Fruit fly (Drosophila melanogaster) whole organism, adult: Measurements from ENCODE around the gene CG13875.

Experiments used
- CG14711 ChIP-seq: fragments of 200-800 bp; sonication (Bioruptor generic); optimal IDR thresholded peaks from 2 replicates; lab custom pipeline; 2018; ENCODE audit warnings: missing biosample characterization, mild to moderate bottlenecking, missing genetic modification characterization, moderate library complexity
- CG7045 ChIP-seq: fragments of 200-800 bp; sonication (Bioruptor generic); optimal IDR thresholded peaks from 2 replicates; lab custom pipeline; 2017; ENCODE audit warnings: missing biosample characterization, mild to moderate bottlenecking, missing genetic modification characterization
- Clk ChIP-seq: fragments of 200-800 bp; sonication (Bioruptor generic); optimal IDR thresholded peaks from 2 replicates; lab custom pipeline; 2017; ENCODE audit warnings: missing biosample characterization, missing genetic modification characterization
- bab1 ChIP-seq: fragments of 200-800 bp; sonication (Bioruptor generic); optimal IDR thresholded peaks from 3 replicates; lab custom pipeline; 2019; ENCODE audit warnings: missing biosample characterization, mild to moderate bottlenecking, missing genetic modification characterization, moderate library complexity
- ovo ChIP-seq: fragments of 200-800 bp; sonication (Bioruptor generic); optimal IDR thresholded peaks from 2 replicates; lab custom pipeline; 2016; ENCODE audit warnings: missing biosample characterization, missing genetic modification characterization

dm6 chr3L:216325-216724, 36.6 kb downstream of the CG13875 start, which contains the start of gene Kaz1-ORFB:
- TF ChIP-seq Clk (GFP tag; lab: Kevin White, UChicago) (no peak), bab1 (no peak), CG7045 (GFP tag; lab: Kevin White, UChicago) (no peak), CG14711 (tag; lab: Kevin White, UChicago) (no peak), ovo (GFP tag; lab: Kevin White, UChicago) (no peak)
